Worm (Caenorhabditis elegans) whole organism, L1 larva: ENCODE results near the gene ZK686.2.

ENCODE experiments used
- aly-2 ChIP-seq: fragments of 150-350 bp; optimal IDR thresholded peaks from 2 replicates; lab custom pipeline; 2014; ENCODE audit warnings: missing biosample characterization, missing genetic modification characterization
- blmp-1 ChIP-seq: fragments of 150-350 bp; optimal IDR thresholded peaks from 2 replicates; lab custom pipeline; 2014; ENCODE audit warnings: missing biosample characterization, missing genetic modification characterization
- ceh-82 ChIP-seq, 3 experiments: fragments of 150-350 bp in 1 of 3; sonication (generic microtip) in 2 of 3; optimal IDR thresholded peaks; 2 replicates each; lab custom pipeline; 2014 to 2017; ENCODE audit warnings: missing biosample characterization in 3 of 3, missing genetic modification characterization in 3 of 3
- grh-1 ChIP-seq: fragments of 200-800 bp; sonication (Bioruptor generic); IDR thresholded peaks from 2 replicates; pipeline ENCODE4 v1.3.6; 2022; ENCODE audit warnings: missing genetic modification reagents, missing genetic modification characterization, missing compliant biosample characterization
- lin-13 ChIP-seq: fragments of 150-350 bp; optimal IDR thresholded peaks from 2 replicates; lab custom pipeline; 2014; ENCODE audit warnings: missing biosample characterization, missing genetic modification reagents, missing genetic modification characterization
- lin-35 ChIP-seq, 2 experiments: fragments of 150-350 bp; optimal IDR thresholded peaks; 2 replicates each; lab custom pipeline; 2014; ENCODE audit warnings: missing biosample characterization in 2 of 2, missing genetic modification characterization in 2 of 2, missing genetic modification reagents in 2 of 2
- lin-39 ChIP-seq: fragments of 150-350 bp; optimal IDR thresholded peaks from 2 replicates; lab custom pipeline; 2014; ENCODE audit warnings: missing biosample characterization, missing genetic modification reagents, missing genetic modification characterization
- mdl-1 ChIP-seq, 2 experiments: fragments of 150-350 bp; optimal IDR thresholded peaks; 2 replicates each; lab custom pipeline; 2014 to 2017; ENCODE audit warnings: missing biosample characterization in 2 of 2, missing genetic modification characterization in 2 of 2, inconsistent platforms in 1 of 2
- tbx-2 ChIP-seq: sonication (generic microtip); optimal IDR thresholded peaks from 2 replicates; lab custom pipeline; 2016; ENCODE audit warnings: missing genetic modification characterization, missing compliant biosample characterization
- ztf-11 ChIP-seq, 2 experiments: sonication (generic microtip); optimal IDR thresholded peaks; 2 replicates each; lab custom pipeline; 2016 to 2017; ENCODE audit warnings: missing genetic modification characterization in 2 of 2, missing biosample characterization in 1 of 2, missing compliant biosample characterization in 1 of 2

ce11 chrIII:7733563-7733962 lies 32.3 kb downstream of the ZK686.2 start:
- TF ChIP-seq lin-35 (GFP tag; optimal IDR thresholded peaks at IDR 0.05; lab: Kevin White, UChicago) (no peak), ztf-11 (tag; optimal IDR thresholded peaks at IDR 0.05; lab: Kevin White, UChicago) (peak in 1 of 2 experiments; percentile 9), mdl-1 (tag; optimal IDR thresholded peaks at IDR 0.05; lab: Kevin White, UChicago) (no peak), aly-2 (no peak), ceh-82 (tag; optimal IDR thresholded peaks at IDR 0.05; lab: Kevin White, UChicago) (no peak), tbx-2 (tag; lab: Kevin White, UChicago) (no peak), lin-13 (GFP tag; lab: Kevin White, UChicago) (no peak), grh-1 (GFP tag; lab: Robert Waterston, UW) (no peak), lin-39 (tag; lab: Kevin White, UChicago) (no peak), blmp-1 (tag; lab: Kevin White, UChicago) (peak; percentile 49)
